Worm (Caenorhabditis elegans): ENCODE measurements around the gene F39F10.2.

DNA sequence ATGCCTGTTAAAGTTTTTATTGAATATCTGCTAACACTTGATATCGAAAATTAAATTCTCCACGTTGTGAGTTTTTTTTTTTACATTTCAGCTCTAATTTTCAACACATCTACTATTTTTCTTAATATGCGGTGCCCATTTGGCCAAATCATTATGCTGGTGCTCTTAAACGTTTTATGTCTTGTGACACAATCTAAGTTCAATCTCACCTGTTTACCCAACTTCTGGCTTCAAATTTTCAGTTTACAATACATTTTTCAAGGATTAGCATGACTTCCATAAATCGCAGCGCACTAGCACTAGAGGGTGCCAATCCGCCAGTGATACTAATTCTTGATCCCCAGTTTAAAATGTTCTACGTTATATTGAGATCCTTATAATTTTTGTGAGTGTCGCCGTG lies 47.6 kb downstream of the F39F10.2 start:
- no peak for TF ChIP-seq snpc-4 (tag; optimal IDR thresholded peaks at IDR 0.05)
- no peak for TF ChIP-seq F13H6.1 (tag; optimal IDR thresholded peaks at IDR 0.05)
- TF ChIP-seq ZK546.5 (tag; optimal IDR thresholded peaks at IDR 0.05) = no peak
- no peak for TF ChIP-seq mdl-1 (tag; optimal IDR thresholded peaks at IDR 0.05)
